Fruit fly (Drosophila melanogaster): Measurements from ENCODE around the gene Hmx.

DNA sequence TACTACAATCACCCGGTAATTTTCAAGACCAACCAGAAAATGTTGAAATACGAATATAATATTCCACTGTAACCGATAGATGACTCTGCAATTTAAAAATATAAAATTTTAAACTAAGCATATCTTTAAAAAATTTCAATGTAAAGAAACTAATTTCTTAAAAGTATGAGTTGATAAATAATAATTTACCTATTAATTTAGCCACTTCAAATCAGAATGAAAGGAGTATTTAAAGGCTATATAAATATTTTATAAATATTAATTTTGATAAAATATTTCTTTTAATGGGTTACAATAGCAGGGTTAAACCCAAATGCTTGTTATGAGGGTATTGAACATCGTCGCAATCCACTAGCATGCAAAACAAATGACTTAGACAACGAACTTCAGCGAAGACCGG lies 53.1 kb downstream of the Hmx start:
- TF ChIP-seq CG6654 (GFP tag; optimal IDR thresholded peaks at IDR 0.05) (no peak), CG43689 (GFP tag; IDR thresholded peaks at IDR 0.05) (no peak), CG5245 (GFP tag; optimal IDR thresholded peaks at IDR 0.05) (no peak), CG17328 (GFP tag; IDR thresholded peaks at IDR 0.05) (no peak), CG14710 (tag; optimal IDR thresholded peaks at IDR 0.05) (no peak), Camta (GFP tag; optimal IDR thresholded peaks at IDR 0.05) (no peak), CG9727 (GFP tag; optimal IDR thresholded peaks at IDR 0.05) (no peak), slou (GFP tag; optimal IDR thresholded peaks at IDR 0.05) (no peak), CG1603 (tag; optimal IDR thresholded peaks at IDR 0.05) (no peak), sens-2 (GFP tag; IDR thresholded peaks at IDR 0.05) (no peak), CG2116 (GFP tag; optimal IDR thresholded peaks at IDR 0.05) (no peak), CG12236 (GFP tag; optimal IDR thresholded peaks at IDR 0.05) (no peak), tx (GFP tag; optimal IDR thresholded peaks at IDR 0.05) (no peak), CG12769 (tag; optimal IDR thresholded peaks at IDR 0.05) (no peak)
